Worm (Caenorhabditis elegans) whole organism, mixed stage, embryonic: ENCODE results near the gene sru-27.

ENCODE experiments used
- elt-3 ChIP-seq: fragments of 150-350 bp; optimal IDR thresholded peaks from 2 replicates; lab custom pipeline; 2014; ENCODE audit warnings: missing biosample characterization, missing genetic modification characterization
- nhr-237 ChIP-seq: fragments of 150-350 bp; optimal IDR thresholded peaks from 2 replicates; lab custom pipeline; 2014; ENCODE audit warnings: missing biosample characterization, missing genetic modification characterization
- sptf-1 ChIP-seq: sonication (generic microtip); optimal IDR thresholded peaks from 2 replicates; lab custom pipeline; 2017; ENCODE audit warnings: mild to moderate bottlenecking, missing genetic modification characterization, moderate library complexity, missing compliant biosample characterization
- tbx-8 ChIP-seq: fragments of 200-800 bp; sonication (Bioruptor generic); optimal IDR thresholded peaks from 2 replicates; lab custom pipeline; 2018; ENCODE audit warnings: mild to moderate bottlenecking, missing genetic modification characterization, moderate library complexity, missing compliant biosample characterization
- unc-39 ChIP-seq: fragments of 150-350 bp; optimal IDR thresholded peaks from 2 replicates; lab custom pipeline; 2014; ENCODE audit warnings: missing biosample characterization, missing genetic modification characterization
- ztf-11 ChIP-seq: fragments of 150-350 bp; optimal IDR thresholded peaks from 2 replicates; lab custom pipeline; 2014; ENCODE audit warnings: missing biosample characterization, missing genetic modification characterization

DNA sequence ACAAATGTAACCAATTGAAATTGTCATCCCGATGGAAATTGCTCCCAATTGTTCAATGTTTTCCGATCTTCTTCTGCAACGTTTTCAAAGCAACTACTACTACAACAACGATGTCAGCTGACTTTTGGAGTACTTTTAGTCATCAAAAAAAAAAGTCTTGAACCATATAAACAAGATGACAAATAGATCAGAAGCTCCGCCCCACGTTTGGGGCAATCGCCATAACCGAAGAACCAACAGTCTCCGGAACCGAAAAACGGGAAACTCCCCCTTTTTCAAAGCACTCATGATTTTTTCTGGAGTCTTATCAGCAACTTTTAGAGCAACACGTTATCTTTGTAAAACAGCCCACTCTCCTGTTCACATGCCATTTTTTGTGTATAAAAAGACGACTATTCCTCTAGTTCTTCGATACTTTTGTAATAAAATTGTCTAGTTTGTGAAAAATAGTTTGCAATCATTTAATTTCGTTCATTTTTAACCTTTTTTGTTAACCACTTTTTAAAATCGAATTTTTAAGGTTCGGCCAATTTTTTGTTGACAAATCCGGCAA lies 39.8 kb upstream of the sru-27 start:
- TF ChIP-seq elt-3 (tag; lab: Kevin White, UChicago) = no peak
- TF ChIP-seq ztf-11 (tag; lab: Kevin White, UChicago) = no peak
- TF ChIP-seq sptf-1 (tag; lab: Kevin White, UChicago) = no peak
- TF ChIP-seq nhr-237 (tag; lab: Kevin White, UChicago) = no peak
- TF ChIP-seq tbx-8 (GFP tag; lab: Kevin White, UChicago) = no peak
- no peak for TF ChIP-seq unc-39 (tag; lab: Kevin White, UChicago)
